Worm (Caenorhabditis elegans) whole organism, mixed stage, embryonic: ENCODE measurements around the gene ddx-19.

ENCODE experiments used
- cnd-1 ChIP-seq: fragments of 200-800 bp; sonication (Bioruptor generic); optimal IDR thresholded peaks from 2 replicates; lab custom pipeline; 2018; ENCODE audit warnings: mild to moderate bottlenecking, missing genetic modification characterization, missing compliant biosample characterization
- lin-13 ChIP-seq: fragments of 150-350 bp; optimal IDR thresholded peaks from 2 replicates; lab custom pipeline; 2014; ENCODE audit warnings: missing biosample characterization, missing genetic modification characterization
- lin-32 ChIP-seq: fragments of 200-800 bp; sonication (Bioruptor generic); optimal IDR thresholded peaks from 2 replicates; lab custom pipeline; 2018; ENCODE audit warnings: mild to moderate bottlenecking, missing genetic modification characterization, missing compliant biosample characterization
- lsy-2 ChIP-seq: fragments of 150-350 bp; optimal IDR thresholded peaks from 2 replicates; lab custom pipeline; 2014; ENCODE audit warnings: missing biosample characterization, missing genetic modification characterization
- mep-1 ChIP-seq: fragments of 150-350 bp; optimal IDR thresholded peaks from 2 replicates; lab custom pipeline; 2017; ENCODE audit warnings: missing biosample characterization, missing genetic modification reagents, missing genetic modification characterization, inconsistent platforms
- nhr-12 ChIP-seq: fragments of 150-350 bp; optimal IDR thresholded peaks from 2 replicates; lab custom pipeline; 2014; ENCODE audit warnings: missing biosample characterization, missing genetic modification characterization
- nhr-76 ChIP-seq: sonication (generic microtip); optimal IDR thresholded peaks from 2 replicates; lab custom pipeline; 2017; ENCODE audit warnings: missing biosample characterization, missing genetic modification characterization
- pha-4 ChIP-seq: fragments of 150-350 bp; optimal IDR thresholded peaks from 2 replicates; lab custom pipeline; 2018; ENCODE audit warnings: missing biosample characterization, missing genetic modification reagents, missing genetic modification characterization

DNA sequence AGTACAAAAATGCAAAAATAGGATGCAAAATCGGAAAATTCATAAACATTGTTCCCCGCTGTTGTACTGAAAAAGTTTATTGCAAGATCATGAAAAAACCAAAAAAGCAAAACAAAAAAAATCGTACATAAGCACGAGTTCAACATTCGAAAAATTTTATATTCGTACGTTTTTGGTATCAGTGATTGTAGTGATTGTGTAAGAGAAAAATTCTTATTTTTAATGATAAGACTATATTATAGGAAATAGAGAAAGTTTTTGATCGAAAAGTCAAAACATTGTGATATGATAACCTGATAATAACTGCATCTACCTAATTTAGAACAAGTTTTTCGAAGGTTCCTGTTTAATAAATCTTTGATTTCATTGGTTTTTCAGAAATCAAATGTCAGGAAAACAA is 32.6 kb downstream of the ddx-19 start:
- TF ChIP-seq mep-1 (tag; lab: Kevin White, UChicago) (no peak), nhr-12 (tag; lab: Kevin White, UChicago) (no peak), nhr-76 (tag; lab: Kevin White, UChicago) (no peak), lin-13 (tag; lab: Kevin White, UChicago) (no peak), lsy-2 (tag; lab: Kevin White, UChicago) (no peak), lin-32 (GFP tag; lab: Kevin White, UChicago) (no peak), cnd-1 (tag; lab: Kevin White, UChicago) (no peak), pha-4 (tag; lab: Kevin White, UChicago) (no peak)
